Worm (Caenorhabditis elegans) whole organism, L1 larva: ENCODE measurements around the gene F19C6.2.

Experiments used
- C04F5.9 ChIP-seq: sonication (generic microtip); optimal IDR thresholded peaks from 2 replicates; lab custom pipeline; 2016; ENCODE audit warnings: missing genetic modification characterization, missing compliant biosample characterization
- C34B4.2 ChIP-seq: sonication (generic microtip); optimal IDR thresholded peaks from 2 replicates; lab custom pipeline; 2017; ENCODE audit warnings: mild to moderate bottlenecking, missing genetic modification characterization, missing compliant biosample characterization
- F16B12.6 ChIP-seq: fragments of 150-350 bp; optimal IDR thresholded peaks from 2 replicates; lab custom pipeline; 2014; ENCODE audit warnings: missing biosample characterization, missing genetic modification characterization
- Y116A8C.19 ChIP-seq: sonication (generic microtip); optimal IDR thresholded peaks from 2 replicates; lab custom pipeline; 2016; ENCODE audit warnings: missing compliant biosample characterization, missing genetic modification characterization, borderline replicate concordance
- alr-1 ChIP-seq: fragments of 200-800 bp; sonication (Bioruptor generic); optimal IDR thresholded peaks from 2 replicates; lab custom pipeline; 2018; ENCODE audit warnings: borderline replicate concordance, mild to moderate bottlenecking, missing genetic modification characterization, missing compliant biosample characterization
- ama-1 ChIP-seq: fragments of 150-350 bp; optimal IDR thresholded peaks from 2 replicates; lab custom pipeline; 2014
- blmp-1 ChIP-seq: fragments of 150-350 bp; optimal IDR thresholded peaks from 2 replicates; lab custom pipeline; 2014; ENCODE audit warnings: missing biosample characterization, missing genetic modification characterization
- ceh-63 ChIP-seq: fragments of 200-800 bp; sonication (Bioruptor generic); optimal IDR thresholded peaks from 2 replicates; lab custom pipeline; 2018; ENCODE audit warnings: mild to moderate bottlenecking, missing genetic modification characterization, missing compliant biosample characterization
- ceh-82 ChIP-seq, 3 experiments: fragments of 150-350 bp in 1 of 3; sonication (generic microtip) in 2 of 3; optimal IDR thresholded peaks; 2 replicates each; lab custom pipeline; 2014 to 2017; ENCODE audit warnings: missing biosample characterization in 3 of 3, missing genetic modification characterization in 3 of 3
- ces-1 ChIP-seq: fragments of 150-350 bp; optimal IDR thresholded peaks from 2 replicates; lab custom pipeline; 2014; ENCODE audit warnings: missing biosample characterization, missing genetic modification reagents, missing genetic modification characterization
- efl-1 ChIP-seq, 4 experiments: fragments of 150-350 bp; optimal IDR thresholded peaks in 3 of 4; peaks in 1 of 4; 1 replicate in 1 of 4; 2 replicates in 3 of 4; lab custom pipeline; 2014; ENCODE audit warnings: missing biosample characterization in 2 of 4, missing genetic modification characterization in 2 of 4, missing genetic modification reagents in 2 of 4
- efl-3 ChIP-seq: fragments of 200-800 bp; sonication (Bioruptor generic); optimal IDR thresholded peaks from 2 replicates; lab custom pipeline; 2018; ENCODE audit warnings: mild to moderate bottlenecking, missing genetic modification characterization, missing compliant biosample characterization
- egl-13 ChIP-seq: sonication (generic microtip); optimal IDR thresholded peaks from 2 replicates; lab custom pipeline; 2016; ENCODE audit warnings: missing genotype, missing genetic modification reagents, missing genetic modification characterization, missing compliant biosample characterization
- egl-27 ChIP-seq, 2 experiments: fragments of 150-350 bp in 1 of 2; sonication (generic microtip); optimal IDR thresholded peaks; 3 replicates each; lab custom pipeline; 2017 to 2018; ENCODE audit warnings: missing biosample characterization in 2 of 2, missing genetic modification characterization in 2 of 2, missing genetic modification reagents in 2 of 2
- elt-2 ChIP-seq: sonication (generic microtip); optimal IDR thresholded peaks from 2 replicates; lab custom pipeline; 2016; ENCODE audit warnings: missing genetic modification characterization, mild to moderate bottlenecking, inconsistent platforms, missing compliant biosample characterization, missing genetic modification reagents
- fkh-10 ChIP-seq: sonication (generic microtip); optimal IDR thresholded peaks from 2 replicates; lab custom pipeline; 2017; ENCODE audit warnings: missing biosample characterization, missing genetic modification reagents, missing genetic modification characterization
- fkh-4 ChIP-seq: sonication (generic microtip); optimal IDR thresholded peaks from 2 replicates; lab custom pipeline; 2016; ENCODE audit warnings: missing compliant biosample characterization, missing genetic modification characterization, borderline replicate concordance
- fos-1 ChIP-seq: fragments of 150-350 bp; optimal IDR thresholded peaks from 2 replicates; lab custom pipeline; 2014; ENCODE audit warnings: missing biosample characterization, missing genetic modification characterization
- grh-1 ChIP-seq: fragments of 200-800 bp; sonication (Bioruptor generic); IDR thresholded peaks from 2 replicates; pipeline ENCODE4 v1.3.6; 2022; ENCODE audit warnings: missing genetic modification reagents, missing genetic modification characterization, missing compliant biosample characterization
- hlh-4 ChIP-seq: sonication (generic microtip); optimal IDR thresholded peaks from 2 replicates; lab custom pipeline; 2016; ENCODE audit warnings: mild to moderate bottlenecking, missing genetic modification characterization, missing compliant biosample characterization
- hpl-2 ChIP-seq: fragments of 150-350 bp; optimal IDR thresholded peaks from 2 replicates; lab custom pipeline; 2014; ENCODE audit warnings: missing biosample characterization, missing genetic modification reagents, missing genetic modification characterization
- irx-1 ChIP-seq: sonication (generic microtip); optimal IDR thresholded peaks from 2 replicates; lab custom pipeline; 2016; ENCODE audit warnings: missing genetic modification characterization, missing compliant biosample characterization
- jun-1 ChIP-seq: fragments of 150-350 bp; optimal IDR thresholded peaks from 2 replicates; lab custom pipeline; 2014; ENCODE audit warnings: missing biosample characterization, missing genetic modification reagents, missing genetic modification characterization
- lin-14 ChIP-seq: fragments of 200-800 bp; sonication (Bioruptor generic); optimal IDR thresholded peaks from 2 replicates; lab custom pipeline; 2018; ENCODE audit warnings: mild to moderate bottlenecking, missing genetic modification characterization, moderate library complexity, missing compliant biosample characterization
- lin-35 ChIP-seq, 2 experiments: fragments of 150-350 bp; optimal IDR thresholded peaks; 2 replicates each; lab custom pipeline; 2014; ENCODE audit warnings: missing biosample characterization in 2 of 2, missing genetic modification characterization in 2 of 2, missing genetic modification reagents in 2 of 2
- lin-39 ChIP-seq: fragments of 150-350 bp; optimal IDR thresholded peaks from 2 replicates; lab custom pipeline; 2014; ENCODE audit warnings: missing biosample characterization, missing genetic modification reagents, missing genetic modification characterization
- mab-9 ChIP-seq: fragments of 200-800 bp; sonication (Bioruptor generic); IDR thresholded peaks from 2 replicates; pipeline ENCODE4 v1.3.6; 2022; ENCODE audit warnings: missing genetic modification reagents, missing genetic modification characterization, missing compliant biosample characterization
- mdl-1 ChIP-seq, 2 experiments: fragments of 150-350 bp; optimal IDR thresholded peaks; 2 replicates each; lab custom pipeline; 2014 to 2017; ENCODE audit warnings: missing biosample characterization in 2 of 2, missing genetic modification characterization in 2 of 2, inconsistent platforms in 1 of 2
- mef-2 ChIP-seq: fragments of 150-350 bp; optimal IDR thresholded peaks from 2 replicates; lab custom pipeline; 2014; ENCODE audit warnings: missing biosample characterization, missing genetic modification characterization
- mep-1 ChIP-seq: fragments of 150-350 bp; optimal IDR thresholded peaks from 2 replicates; lab custom pipeline; 2014; ENCODE audit warnings: missing biosample characterization, missing genetic modification characterization
- nhr-19 ChIP-seq: fragments of 200-800 bp; sonication (Bioruptor generic); conservative IDR thresholded peaks from 2 replicates; pipeline ENCODE4 v1.3.6; 2022; ENCODE audit warnings: missing genetic modification characterization, missing compliant biosample characterization
- nhr-20 ChIP-seq: sonication (generic microtip); optimal IDR thresholded peaks from 2 replicates; lab custom pipeline; 2016; ENCODE audit warnings: mild to moderate bottlenecking, missing genetic modification characterization, missing compliant biosample characterization
- nhr-71 ChIP-seq: sonication (generic microtip); optimal IDR thresholded peaks from 2 replicates; lab custom pipeline; 2016; ENCODE audit warnings: mild to moderate bottlenecking, missing genetic modification characterization, moderate library complexity, missing compliant biosample characterization
- nhr-76 ChIP-seq: sonication (generic microtip); optimal IDR thresholded peaks from 2 replicates; lab custom pipeline; 2017; ENCODE audit warnings: missing biosample characterization, missing genetic modification characterization
- nhr-77 ChIP-seq: fragments of 150-350 bp; optimal IDR thresholded peaks from 2 replicates; lab custom pipeline; 2014; ENCODE audit warnings: missing biosample characterization, missing genetic modification characterization
- nhr-85 ChIP-seq: sonication (generic microtip); peaks from one replicate; lab custom pipeline; 2016; ENCODE audit warnings: missing genetic modification characterization, inconsistent platforms, missing compliant biosample characterization
- nhr-90 ChIP-seq: sonication (generic microtip); optimal IDR thresholded peaks from 2 replicates; lab custom pipeline; 2016; ENCODE audit warnings: mild to moderate bottlenecking, missing genetic modification characterization, missing compliant biosample characterization; ENCODE audit not compliant: poor library complexity
- pag-3 ChIP-seq: sonication (generic microtip); optimal IDR thresholded peaks from 2 replicates; lab custom pipeline; 2017; ENCODE audit warnings: missing genetic modification characterization, mild to moderate bottlenecking, missing compliant biosample characterization, antibody characterized with exemption, borderline replicate concordance; ENCODE audit not compliant: insufficient read depth
- pax-3 ChIP-seq: fragments of 200-800 bp; sonication (Bioruptor generic); optimal IDR thresholded peaks from 2 replicates; lab custom pipeline; 2018; ENCODE audit warnings: mild to moderate bottlenecking, missing genetic modification characterization, moderate library complexity, missing compliant biosample characterization
- rnt-1 ChIP-seq: sonication (generic microtip); optimal IDR thresholded peaks from 2 replicates; lab custom pipeline; 2016; ENCODE audit warnings: mild to moderate bottlenecking, missing genetic modification characterization, moderate library complexity, missing compliant biosample characterization
- skn-1 ChIP-seq: fragments of 150-350 bp; optimal IDR thresholded peaks from 2 replicates; lab custom pipeline; 2014; ENCODE audit warnings: missing biosample characterization, missing genetic modification characterization
- sox-4 ChIP-seq: sonication (generic microtip); optimal IDR thresholded peaks from 2 replicates; lab custom pipeline; 2016; ENCODE audit warnings: missing genetic modification characterization, missing compliant biosample characterization
- sptf-1 ChIP-seq: fragments of 150-350 bp; optimal IDR thresholded peaks from 2 replicates; lab custom pipeline; 2014; ENCODE audit warnings: missing biosample characterization, missing genetic modification characterization
- sup-37 ChIP-seq: fragments of 200-800 bp; sonication (Bioruptor generic); optimal IDR thresholded peaks from 2 replicates; lab custom pipeline; 2018; ENCODE audit warnings: mild to moderate bottlenecking, missing genetic modification characterization, missing compliant biosample characterization
- tbx-2 ChIP-seq: sonication (generic microtip); optimal IDR thresholded peaks from 2 replicates; lab custom pipeline; 2016; ENCODE audit warnings: missing genetic modification characterization, missing compliant biosample characterization
- unc-130 ChIP-seq: fragments of 150-350 bp; optimal IDR thresholded peaks from 2 replicates; lab custom pipeline; 2017; ENCODE audit warnings: missing biosample characterization, missing genetic modification characterization, inconsistent platforms
- unc-30 ChIP-seq: sonication (generic microtip); optimal IDR thresholded peaks from 2 replicates; lab custom pipeline; 2017; ENCODE audit warnings: missing biosample characterization, missing genetic modification characterization
- unc-62 ChIP-seq: fragments of 150-350 bp; optimal IDR thresholded peaks from 2 replicates; lab custom pipeline; 2014; ENCODE audit warnings: missing biosample characterization, missing genetic modification reagents, missing genetic modification characterization
- unc-98 ChIP-seq: fragments of 200-800 bp; sonication (Bioruptor generic); IDR thresholded peaks from 2 replicates; pipeline ENCODE4 v1.3.6; 2022; ENCODE audit warnings: missing genetic modification characterization, missing compliant biosample characterization
- xbp-1 ChIP-seq: sonication (generic microtip); optimal IDR thresholded peaks from 2 replicates; lab custom pipeline; 2016; ENCODE audit warnings: missing genetic modification characterization, missing compliant biosample characterization
- zag-1 ChIP-seq: fragments of 150-350 bp; optimal IDR thresholded peaks from 2 replicates; lab custom pipeline; 2014; ENCODE audit warnings: missing biosample characterization, missing genetic modification characterization
- zip-4 ChIP-seq: fragments of 200-800 bp; sonication (Bioruptor generic); optimal IDR thresholded peaks from 2 replicates; lab custom pipeline; 2018; ENCODE audit warnings: mild to moderate bottlenecking, missing genetic modification characterization, moderate library complexity, missing compliant biosample characterization

Gene F19C6.2

DNA sequence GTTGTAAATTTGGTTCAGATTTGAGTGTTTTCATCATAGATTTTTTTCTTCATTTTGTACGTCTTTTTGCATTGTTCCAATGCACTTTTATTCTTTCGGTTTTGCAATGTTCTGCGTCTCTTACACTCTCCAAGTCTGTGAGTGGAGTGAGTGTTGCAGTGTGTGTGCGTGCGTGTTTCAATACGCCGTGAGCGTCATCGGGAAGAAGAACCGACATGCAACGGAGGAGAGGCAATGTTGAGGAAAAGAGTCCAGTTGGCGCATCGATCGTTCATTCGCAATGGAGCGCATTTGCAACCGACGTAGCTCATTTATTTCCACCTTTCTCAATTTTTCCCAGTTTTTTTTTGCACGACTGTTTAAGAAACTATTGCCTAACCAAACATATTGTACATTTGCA is 42.2 kb upstream of the F19C6.2 start, which contains the start of gene ZC506.1 (continued):
- TF ChIP-seq nhr-77: peak; percentile 96
- TF ChIP-seq sox-4 (tag; lab: Kevin White, UChicago): peak; percentile 73
- no peak for TF ChIP-seq alr-1
- no peak for TF ChIP-seq sptf-1 (tag; lab: Kevin White, UChicago)
- TF ChIP-seq ceh-63 (GFP tag; lab: Kevin White, UChicago): no peak
- peak; percentile 88 for TF ChIP-seq fos-1 (tag; lab: Kevin White, UChicago)
- TF ChIP-seq mdl-1 (tag; optimal IDR thresholded peaks at IDR 0.05; lab: Kevin White, UChicago): peak in 1 of 2 experiments; percentile 93
- TF ChIP-seq efl-3: no peak
- TF ChIP-seq blmp-1: peak; percentile 78
- TF ChIP-seq sup-37 (GFP tag; lab: Kevin White, UChicago): peak; percentile 72
- TF ChIP-seq nhr-76 (tag; lab: Kevin White, UChicago): no peak
- TF ChIP-seq jun-1 (tag; lab: Kevin White, UChicago): peak; percentile 93
- TF ChIP-seq lin-35 (GFP tag; optimal IDR thresholded peaks at IDR 0.05; lab: Kevin White, UChicago): peak; percentile 86 to 89
- TF ChIP-seq unc-130 (tag; lab: Kevin White, UChicago): peak; percentile 91
- peak; percentile 80 for TF ChIP-seq zag-1
- peak; percentile 98 for TF ChIP-seq nhr-20 (tag; lab: Kevin White, UChicago)
- TF ChIP-seq lin-14: peak; percentile 99
- peak; percentile 66 for TF ChIP-seq lin-39
- no peak for TF ChIP-seq C34B4.2
- peak; percentile 95 for TF ChIP-seq nhr-85 (tag; lab: Kevin White, UChicago)
- TF ChIP-seq nhr-71 (tag; lab: Kevin White, UChicago): peak; percentile 98
- peak; percentile 21 for TF ChIP-seq F16B12.6 (tag; lab: Kevin White, UChicago)
- TF ChIP-seq grh-1 (GFP tag; lab: Robert Waterston, UW): peak; percentile 77
- TF ChIP-seq fkh-4 (tag; lab: Kevin White, UChicago): no peak
- no peak for TF ChIP-seq pag-3 (tag; lab: Kevin White, UChicago)
- peak; percentile 72 for TF ChIP-seq mef-2 (tag; lab: Kevin White, UChicago)
- peak; percentile 96 for TF ChIP-seq tbx-2 (tag; lab: Kevin White, UChicago)
- no peak for TF ChIP-seq Y116A8C.19
- TF ChIP-seq skn-1 (tag; lab: Kevin White, UChicago): peak; percentile 83
- peak; percentile 66; the same call in 1 of the 2 replicates for TF ChIP-seq mab-9 (GFP tag; lab: Robert Waterston, UW)
- TF ChIP-seq elt-2 (tag; lab: Kevin White, UChicago): peak; percentile 81
- peak; percentile 91 for TF ChIP-seq xbp-1
- peak; percentile 94 for TF ChIP-seq fkh-10 (GFP tag; lab: Kevin White, UChicago)
- TF ChIP-seq unc-30: no peak
- TF ChIP-seq mep-1 (tag; lab: Kevin White, UChicago): peak; percentile 97
- peak; percentile 92 for TF ChIP-seq irx-1 (tag; lab: Kevin White, UChicago)
- TF ChIP-seq zip-4: peak; percentile 56
- peak; percentile 38 for TF ChIP-seq C04F5.9 (tag; lab: Kevin White, UChicago)
- TF ChIP-seq hlh-4 (tag; lab: Kevin White, UChicago): no peak
- peak; percentile 83 for TF ChIP-seq pax-3 (tag; lab: Kevin White, UChicago)
- peak; percentile 83 for TF ChIP-seq hpl-2 (GFP tag; lab: Kevin White, UChicago)
- TF ChIP-seq unc-98 (GFP tag; lab: Robert Waterston, UW): no peak
- peak; percentile 93 for TF ChIP-seq rnt-1 (tag; lab: Kevin White, UChicago)
- peak; percentile 95 for TF ChIP-seq nhr-19
- TF ChIP-seq efl-1 (optimal IDR thresholded peaks at IDR 0.05; lab: Kevin White, UChicago): peak; percentile 75 to 80
- TF ChIP-seq efl-1 (GFP tag; optimal IDR thresholded peaks at IDR 0.05 in 1 of 2; lab: Kevin White, UChicago): peak; percentile 63 to 96
- TF ChIP-seq ama-1: no peak
- peak; percentile 89 for TF ChIP-seq nhr-90 (tag; lab: Kevin White, UChicago)
- no peak for TF ChIP-seq unc-62 (GFP tag; lab: Kevin White, UChicago)
- TF ChIP-seq egl-13 (tag; lab: Kevin White, UChicago): peak; percentile 87
- TF ChIP-seq ceh-82 (tag; optimal IDR thresholded peaks at IDR 0.05; lab: Kevin White, UChicago): peak; percentile 82 to 97 (median 91)
- no peak for TF ChIP-seq ces-1 (GFP tag; lab: Kevin White, UChicago)
- peak; percentile 74 to 87 for TF ChIP-seq egl-27 (tag; optimal IDR thresholded peaks at IDR 0.05; lab: Kevin White, UChicago)
- TF ChIP-seq, all 84 proteins: peak for 63
